Fruit fly (Drosophila melanogaster): Measurements from ENCODE around the gene Ance.
A peak's percentile ranks its signal among the peaks of the same experiment; 100 is the strongest.

Ance gene

DNA sequence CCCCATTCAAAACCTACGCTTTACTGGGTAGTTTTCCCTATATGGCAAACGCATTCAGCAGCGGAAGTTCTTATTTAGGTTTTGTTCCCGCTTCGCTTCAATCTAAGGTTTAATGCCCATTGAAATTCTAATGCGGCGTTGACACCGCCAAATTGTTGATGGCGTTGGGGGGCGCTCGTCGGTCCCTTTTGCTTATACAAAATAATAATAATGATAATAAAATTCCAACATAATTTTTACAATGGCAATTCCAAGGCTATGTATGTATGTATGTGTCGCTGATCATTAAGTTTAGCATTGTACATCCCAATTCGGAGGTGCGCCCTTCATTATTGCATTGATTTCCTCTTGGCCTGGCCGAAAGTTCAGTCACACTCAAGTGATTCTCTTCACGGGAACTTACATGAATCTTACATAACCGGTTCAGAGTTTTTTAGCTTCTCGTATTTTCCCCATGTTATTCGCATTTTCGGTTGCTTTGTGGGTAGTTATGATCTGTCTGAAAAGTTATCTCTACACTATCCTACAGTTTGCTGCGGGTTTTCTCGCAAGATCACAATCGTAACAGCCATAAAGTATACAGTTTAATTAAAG is 21.3 kb upstream of the Ance start:
- peak in 1 of 2 experiments; percentile 56 for TF ChIP-seq Pdp1 (GFP tag; optimal IDR thresholded peaks at IDR 0.05)
- 0 out of 4 replicates have a peak, but pooled peaks have one; percentile 74 for TF ChIP-seq chinmo (GFP tag; IDR thresholded peaks at IDR 0.05; ENCODE audit: partially characterized antibody)
- peak; percentile 19 for TF ChIP-seq CG2678 (tag; optimal IDR thresholded peaks at IDR 0.05)
- no peak for TF ChIP-seq nau (GFP tag; optimal IDR thresholded peaks at IDR 0.05)
- TF ChIP-seq sd (tag; optimal IDR thresholded peaks at IDR 0.05), result peak; percentile 61
- peak; percentile 70 for TF ChIP-seq CG13894 (tag; optimal IDR thresholded peaks at IDR 0.05)

- TF ChIP-seq Mad (GFP tag; optimal IDR thresholded peaks at IDR 0.05) (no peak), nau (GFP tag; optimal IDR thresholded peaks at IDR 0.05) (no peak), cwo (GFP tag; optimal IDR thresholded peaks at IDR 0.05) (no peak), CG8290 (GFP tag; optimal IDR thresholded peaks at IDR 0.05) (no peak), CG8290 (tag; optimal IDR thresholded peaks at IDR 0.05) (no peak), Gsc (GFP tag; IDR thresholded peaks at IDR 0.05) (no peak), CG9797 (GFP tag; optimal IDR thresholded peaks at IDR 0.05) (no peak), CG10565 (GFP tag; optimal IDR thresholded peaks at IDR 0.05) (no peak), croc (GFP tag; conservative IDR thresholded peaks at IDR 0.05) (no peak), Spps (tag; optimal IDR thresholded peaks at IDR 0.05) (no peak), Med (GFP tag) (peak; percentile 33), Ets65A (GFP tag) (peak; percentile 78), sens (GFP tag) (peak; percentile 26)
These were observed 20.7 kb upstream of the Ance start for dm6 chr2L:13884678-13885303.

DNA sequence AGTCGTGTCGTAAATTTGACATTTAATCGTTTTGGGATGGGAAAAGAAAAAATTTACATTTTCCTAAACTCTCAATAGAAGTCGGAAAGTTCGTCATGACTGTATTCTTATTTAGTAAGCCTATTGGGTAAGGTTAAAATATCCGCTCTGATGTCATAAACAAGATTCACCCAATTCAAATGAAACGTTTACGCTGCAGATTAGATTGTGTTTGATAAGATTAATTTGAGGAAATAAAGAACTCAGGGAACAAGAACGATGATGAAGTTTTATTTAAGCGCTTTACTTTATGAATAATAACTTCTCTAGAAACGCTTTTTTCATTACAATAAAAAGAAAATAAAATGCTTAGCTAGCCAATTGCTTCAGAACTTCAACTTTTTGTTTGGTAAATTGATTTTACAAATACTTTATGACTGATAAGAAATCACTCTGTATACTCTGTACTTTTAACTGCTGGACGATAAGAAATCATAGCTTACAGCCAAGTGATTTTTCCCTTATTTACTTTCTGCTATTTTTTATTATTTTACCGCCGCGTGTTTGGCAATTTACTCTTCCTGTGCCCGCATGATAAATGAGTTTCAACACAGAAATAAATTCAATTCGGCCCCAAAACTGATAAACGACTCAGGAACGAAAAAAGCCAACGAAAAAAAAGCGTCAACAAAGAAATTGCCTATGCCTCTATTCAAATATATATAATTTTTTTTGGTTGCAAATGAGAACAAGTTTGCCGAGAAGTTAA is 18.9 kb upstream of the Ance start:
- TF ChIP-seq mam (GFP tag; optimal IDR thresholded peaks at IDR 0.05) (no peak), nom (GFP tag; optimal IDR thresholded peaks at IDR 0.05) (peak; percentile 35), CG8089 (GFP tag; optimal IDR thresholded peaks at IDR 0.05) (no peak), CG11398 (GFP tag; optimal IDR thresholded peaks at IDR 0.05) (no peak), CG7745 (tag; optimal IDR thresholded peaks at IDR 0.05) (no peak), kni (GFP tag; optimal IDR thresholded peaks at IDR 0.05) (no peak), salm (tag; optimal IDR thresholded peaks at IDR 0.05) (peak; percentile 23), CG10431 (GFP tag; optimal IDR thresholded peaks at IDR 0.05) (no peak), onecut (GFP tag; IDR thresholded peaks at IDR 0.05) (no peak), Nf-YA (GFP tag; IDR thresholded peaks at IDR 0.05) (no peak), ems (GFP tag; optimal IDR thresholded peaks at IDR 0.05) (no peak), YL-1 (GFP tag; optimal IDR thresholded peaks at IDR 0.05) (no peak), ssp (GFP tag; IDR thresholded peaks at IDR 0.05) (no peak), CG11093 (GFP tag; IDR thresholded peaks at IDR 0.05) (no peak), ci (GFP tag; IDR thresholded peaks at IDR 0.05) (no peak), CG11723 (GFP tag; optimal IDR thresholded peaks at IDR 0.05) (no peak), Pdp1 (GFP tag; optimal IDR thresholded peaks at IDR 0.05) (peak in 1 of 2 experiments; percentile 19), Ada2b (GFP tag; IDR thresholded peaks at IDR 0.05) (no peak), chn (GFP tag; optimal IDR thresholded peaks at IDR 0.05) (no peak), CG9817 (tag; optimal IDR thresholded peaks at IDR 0.05) (no peak), fu2 (GFP tag; optimal IDR thresholded peaks at IDR 0.05) (no peak), cg (GFP tag; optimal IDR thresholded peaks at IDR 0.05) (no peak), sens-2 (GFP tag; IDR thresholded peaks at IDR 0.05) (peak; percentile 24; the same call in 1 of the 2 replicates), bab2 (GFP tag; optimal IDR thresholded peaks at IDR 0.05) (no peak), Doc2 (GFP tag; IDR thresholded peaks at IDR 0.05) (no peak), grn (GFP tag; optimal IDR thresholded peaks at IDR 0.05) (peak; percentile 62), Hmx (GFP tag; optimal IDR thresholded peaks at IDR 0.05) (no peak), CG18262 (tag; optimal IDR thresholded peaks at IDR 0.05) (no peak), CG9797 (GFP tag; optimal IDR thresholded peaks at IDR 0.05) (no peak), Jarid2 (GFP tag; optimal IDR thresholded peaks at IDR 0.05) (no peak)

All from whole organism, embryonic.